Worm (Caenorhabditis elegans) whole organism, L1 larva: ENCODE data around the gene Y57E12B.1.

ENCODE experiments used
- F16B12.6 ChIP-seq: fragments of 150-350 bp; optimal IDR thresholded peaks from 2 replicates; lab custom pipeline; 2014; ENCODE audit warnings: missing biosample characterization, missing genetic modification characterization
- aly-2 ChIP-seq: fragments of 150-350 bp; optimal IDR thresholded peaks from 2 replicates; lab custom pipeline; 2014; ENCODE audit warnings: missing biosample characterization, missing genetic modification characterization
- ceh-88 ChIP-seq: fragments of 200-800 bp; sonication (Bioruptor generic); IDR thresholded peaks from 2 replicates; pipeline ENCODE4 v1.3.6; 2022; ENCODE audit warnings: missing genetic modification characterization, missing compliant biosample characterization
- ces-1 ChIP-seq: fragments of 150-350 bp; optimal IDR thresholded peaks from 2 replicates; lab custom pipeline; 2014; ENCODE audit warnings: missing biosample characterization, missing genetic modification reagents, missing genetic modification characterization
- efl-1 ChIP-seq, 4 experiments: fragments of 150-350 bp; optimal IDR thresholded peaks in 3 of 4; peaks in 1 of 4; 1 replicate in 1 of 4; 2 replicates in 3 of 4; lab custom pipeline; 2014; ENCODE audit warnings: missing biosample characterization in 2 of 4, missing genetic modification characterization in 2 of 4, missing genetic modification reagents in 2 of 4
- efl-3 ChIP-seq: fragments of 200-800 bp; sonication (Bioruptor generic); optimal IDR thresholded peaks from 2 replicates; lab custom pipeline; 2018; ENCODE audit warnings: mild to moderate bottlenecking, missing genetic modification characterization, missing compliant biosample characterization
- elt-2 ChIP-seq: sonication (generic microtip); optimal IDR thresholded peaks from 2 replicates; lab custom pipeline; 2016; ENCODE audit warnings: missing genetic modification characterization, mild to moderate bottlenecking, inconsistent platforms, missing compliant biosample characterization, missing genetic modification reagents
- elt-3 ChIP-seq, 6 experiments: fragments of 150-350 bp in 1 of 6; sonication (generic microtip); optimal IDR thresholded peaks; 2 replicates each; lab custom pipeline; 2017 to 2018; ENCODE audit warnings: missing biosample characterization in 6 of 6, missing genetic modification characterization in 6 of 6, inconsistent platforms in 1 of 6
- fkh-10 ChIP-seq: sonication (generic microtip); optimal IDR thresholded peaks from 2 replicates; lab custom pipeline; 2017; ENCODE audit warnings: missing biosample characterization, missing genetic modification reagents, missing genetic modification characterization
- fkh-4 ChIP-seq: sonication (generic microtip); optimal IDR thresholded peaks from 2 replicates; lab custom pipeline; 2016; ENCODE audit warnings: missing compliant biosample characterization, missing genetic modification characterization, borderline replicate concordance
- grh-1 ChIP-seq: fragments of 200-800 bp; sonication (Bioruptor generic); IDR thresholded peaks from 2 replicates; pipeline ENCODE4 v1.3.6; 2022; ENCODE audit warnings: missing genetic modification reagents, missing genetic modification characterization, missing compliant biosample characterization
- hlh-17 ChIP-seq: fragments of 200-800 bp; sonication (Bioruptor generic); optimal IDR thresholded peaks from 2 replicates; lab custom pipeline; 2018; ENCODE audit warnings: missing genetic modification characterization, mild to moderate bottlenecking, missing compliant biosample characterization, moderate library complexity, borderline replicate concordance
- hlh-4 ChIP-seq: sonication (generic microtip); optimal IDR thresholded peaks from 2 replicates; lab custom pipeline; 2016; ENCODE audit warnings: mild to moderate bottlenecking, missing genetic modification characterization, missing compliant biosample characterization
- lin-13 ChIP-seq: fragments of 150-350 bp; optimal IDR thresholded peaks from 2 replicates; lab custom pipeline; 2014; ENCODE audit warnings: missing biosample characterization, missing genetic modification reagents, missing genetic modification characterization
- lin-35 ChIP-seq, 2 experiments: fragments of 150-350 bp; optimal IDR thresholded peaks; 2 replicates each; lab custom pipeline; 2014; ENCODE audit warnings: missing biosample characterization in 2 of 2, missing genetic modification characterization in 2 of 2, missing genetic modification reagents in 2 of 2
- lin-39 ChIP-seq: fragments of 150-350 bp; optimal IDR thresholded peaks from 2 replicates; lab custom pipeline; 2014; ENCODE audit warnings: missing biosample characterization, missing genetic modification reagents, missing genetic modification characterization
- lsy-2 ChIP-seq, 2 experiments: fragments of 150-350 bp; optimal IDR thresholded peaks; 2 replicates each; lab custom pipeline; 2014; ENCODE audit warnings: missing biosample characterization in 2 of 2, missing genetic modification characterization in 2 of 2
- mab-9 ChIP-seq: fragments of 200-800 bp; sonication (Bioruptor generic); IDR thresholded peaks from 2 replicates; pipeline ENCODE4 v1.3.6; 2022; ENCODE audit warnings: missing genetic modification reagents, missing genetic modification characterization, missing compliant biosample characterization
- mef-2 ChIP-seq: fragments of 150-350 bp; optimal IDR thresholded peaks from 2 replicates; lab custom pipeline; 2014; ENCODE audit warnings: missing biosample characterization, missing genetic modification characterization
- mep-1 ChIP-seq: fragments of 150-350 bp; optimal IDR thresholded peaks from 2 replicates; lab custom pipeline; 2014; ENCODE audit warnings: missing biosample characterization, missing genetic modification characterization
- nhr-20 ChIP-seq: sonication (generic microtip); optimal IDR thresholded peaks from 2 replicates; lab custom pipeline; 2016; ENCODE audit warnings: mild to moderate bottlenecking, missing genetic modification characterization, missing compliant biosample characterization
- nhr-28 ChIP-seq: fragments of 150-350 bp; optimal IDR thresholded peaks from 2 replicates; lab custom pipeline; 2014; ENCODE audit warnings: missing biosample characterization, missing genetic modification characterization
- nhr-47 ChIP-seq: sonication (generic microtip); optimal IDR thresholded peaks from 2 replicates; lab custom pipeline; 2016; ENCODE audit warnings: mild to moderate bottlenecking, missing genetic modification characterization, moderate library complexity, missing compliant biosample characterization
- nhr-71 ChIP-seq: sonication (generic microtip); optimal IDR thresholded peaks from 2 replicates; lab custom pipeline; 2016; ENCODE audit warnings: mild to moderate bottlenecking, missing genetic modification characterization, moderate library complexity, missing compliant biosample characterization
- nhr-77 ChIP-seq: fragments of 150-350 bp; optimal IDR thresholded peaks from 2 replicates; lab custom pipeline; 2014; ENCODE audit warnings: missing biosample characterization, missing genetic modification characterization
- nhr-85 ChIP-seq: sonication (generic microtip); peaks from one replicate; lab custom pipeline; 2016; ENCODE audit warnings: missing genetic modification characterization, inconsistent platforms, missing compliant biosample characterization
- nhr-90 ChIP-seq: sonication (generic microtip); optimal IDR thresholded peaks from 2 replicates; lab custom pipeline; 2016; ENCODE audit warnings: mild to moderate bottlenecking, missing genetic modification characterization, missing compliant biosample characterization; ENCODE audit not compliant: poor library complexity
- pag-3 ChIP-seq: sonication (generic microtip); optimal IDR thresholded peaks from 2 replicates; lab custom pipeline; 2017; ENCODE audit warnings: missing genetic modification characterization, mild to moderate bottlenecking, missing compliant biosample characterization, antibody characterized with exemption, borderline replicate concordance; ENCODE audit not compliant: insufficient read depth
- pax-3 ChIP-seq: fragments of 200-800 bp; sonication (Bioruptor generic); optimal IDR thresholded peaks from 2 replicates; lab custom pipeline; 2018; ENCODE audit warnings: mild to moderate bottlenecking, missing genetic modification characterization, moderate library complexity, missing compliant biosample characterization
- rnt-1 ChIP-seq: sonication (generic microtip); optimal IDR thresholded peaks from 2 replicates; lab custom pipeline; 2016; ENCODE audit warnings: mild to moderate bottlenecking, missing genetic modification characterization, moderate library complexity, missing compliant biosample characterization
- sox-4 ChIP-seq: sonication (generic microtip); optimal IDR thresholded peaks from 2 replicates; lab custom pipeline; 2016; ENCODE audit warnings: missing genetic modification characterization, missing compliant biosample characterization
- sptf-1 ChIP-seq: fragments of 150-350 bp; optimal IDR thresholded peaks from 2 replicates; lab custom pipeline; 2014; ENCODE audit warnings: missing biosample characterization, missing genetic modification characterization
- sup-37 ChIP-seq: fragments of 200-800 bp; sonication (Bioruptor generic); optimal IDR thresholded peaks from 2 replicates; lab custom pipeline; 2018; ENCODE audit warnings: mild to moderate bottlenecking, missing genetic modification characterization, missing compliant biosample characterization
- swsn-7 ChIP-seq: sonication (generic microtip); optimal IDR thresholded peaks from 2 replicates; lab custom pipeline; 2016; ENCODE audit warnings: missing genetic modification characterization, missing compliant biosample characterization
- tbx-2 ChIP-seq: sonication (generic microtip); optimal IDR thresholded peaks from 2 replicates; lab custom pipeline; 2016; ENCODE audit warnings: missing genetic modification characterization, missing compliant biosample characterization
- unc-130 ChIP-seq: fragments of 150-350 bp; optimal IDR thresholded peaks from 2 replicates; lab custom pipeline; 2017; ENCODE audit warnings: missing biosample characterization, missing genetic modification characterization, inconsistent platforms
- zip-4 ChIP-seq: fragments of 200-800 bp; sonication (Bioruptor generic); optimal IDR thresholded peaks from 2 replicates; lab custom pipeline; 2018; ENCODE audit warnings: mild to moderate bottlenecking, missing genetic modification characterization, moderate library complexity, missing compliant biosample characterization
- ztf-4 ChIP-seq: fragments of 150-350 bp; optimal IDR thresholded peaks from 2 replicates; lab custom pipeline; 2014; ENCODE audit warnings: missing biosample characterization, missing genetic modification characterization

The Y57E12B.1 gene

DNA sequence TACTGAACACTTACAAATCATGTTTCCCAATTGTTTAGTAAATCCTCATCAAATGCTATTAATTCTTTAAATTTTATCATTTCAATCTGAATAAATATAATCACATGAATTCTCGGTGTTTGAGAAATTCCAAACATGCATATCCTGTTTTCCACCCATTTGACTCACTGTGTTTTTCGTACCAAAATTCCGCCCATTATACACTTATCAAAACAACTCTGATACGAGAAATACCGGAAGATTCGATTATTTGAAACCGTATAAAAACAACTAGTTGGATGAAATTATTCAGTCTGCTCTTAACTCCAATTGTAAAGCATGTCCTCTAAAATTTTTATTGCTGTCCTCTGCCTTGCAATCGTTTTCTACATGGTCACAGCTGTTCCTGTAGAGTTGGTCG is at the start of gene Y57E12B.1:
Y57E12B.1 (plus strand) TSS at position 301 of the 400 bp plus-strand sequence.
- no peak for TF ChIP-seq efl-1 (optimal IDR thresholded peaks at IDR 0.05; lab: Kevin White, UChicago)
- no peak for TF ChIP-seq efl-1 (GFP tag; optimal IDR thresholded peaks at IDR 0.05 in 1 of 2; lab: Kevin White, UChicago)
- no peak for TF ChIP-seq lsy-2 (tag; optimal IDR thresholded peaks at IDR 0.05; lab: Kevin White, UChicago)
- no peak for TF ChIP-seq nhr-28 (tag; lab: Kevin White, UChicago)
- TF ChIP-seq elt-3 (tag; optimal IDR thresholded peaks at IDR 0.05; lab: Kevin White, UChicago): no peak
- no peak for TF ChIP-seq ceh-88 (GFP tag; lab: Robert Waterston, UW)
- TF ChIP-seq sup-37: no peak
- no peak for TF ChIP-seq hlh-4
- TF ChIP-seq fkh-4: no peak
- no peak for TF ChIP-seq F16B12.6

DNA sequence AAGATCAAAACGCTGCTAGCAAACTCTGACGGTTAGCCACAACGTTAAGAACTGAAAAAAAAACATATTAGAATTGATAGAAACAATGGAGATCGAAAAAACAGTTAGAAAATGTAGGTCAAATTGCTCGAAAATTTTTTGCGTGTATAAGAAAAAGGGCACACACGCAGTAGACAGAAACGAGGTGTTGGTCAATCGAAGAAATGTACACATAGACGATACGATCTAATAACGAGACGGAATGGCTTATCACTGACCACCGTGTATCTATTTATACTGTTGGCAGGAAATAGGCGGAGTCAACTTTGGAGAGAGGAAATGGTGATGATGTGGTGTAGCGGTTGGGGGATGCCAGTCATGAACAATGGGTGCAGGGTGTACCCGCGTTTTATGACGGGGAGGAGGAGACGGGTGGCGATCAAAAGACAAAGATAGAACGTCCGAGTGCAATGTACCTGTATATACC is 48.1 kb upstream of the Y57E12B.1 start, which contains the start of gene odc-1:
odc-1 (minus strand) TSS at position 51 of the 466 bp plus-strand sequence.
- TF ChIP-seq lin-35 (GFP tag; optimal IDR thresholded peaks at IDR 0.05; lab: Kevin White, UChicago) (peak in 1 of 2 experiments; percentile 17), mep-1 (no peak)

DNA sequence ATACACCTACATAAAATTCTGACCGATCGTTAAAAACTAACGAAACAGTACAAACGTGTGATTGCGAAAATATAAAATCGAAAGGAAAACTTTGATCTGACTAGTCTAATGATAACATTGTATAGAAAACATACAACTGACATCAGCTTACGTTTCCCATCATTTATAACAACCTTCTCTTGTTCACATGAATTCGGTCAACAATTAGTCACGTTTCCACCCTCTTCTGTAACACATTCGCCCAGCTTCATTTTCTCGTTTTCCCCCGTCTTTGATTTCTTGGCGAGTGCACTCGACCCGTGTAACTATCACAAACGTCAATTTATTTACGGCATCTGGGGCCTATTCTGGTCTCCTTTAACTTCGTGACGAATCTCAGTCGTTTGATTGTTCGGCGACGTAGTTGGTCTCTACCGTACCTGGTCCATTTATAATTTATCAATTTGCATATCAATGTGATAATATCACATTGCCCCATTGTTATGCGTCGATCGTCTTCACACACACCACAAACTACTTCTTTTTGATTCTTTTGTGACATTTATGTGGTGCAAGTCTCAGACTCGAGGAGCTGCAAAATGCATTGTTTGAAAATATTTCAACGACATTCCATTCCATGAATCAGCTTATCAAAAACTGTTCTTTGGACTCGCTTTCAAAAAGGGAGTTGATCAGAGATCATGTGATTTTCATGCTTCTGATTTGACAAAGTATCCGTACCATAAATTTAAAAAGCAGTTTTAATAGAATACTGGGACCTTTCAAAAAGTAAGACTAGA is 47.3 kb upstream of the Y57E12B.1 start:
- no peak for TF ChIP-seq lin-13
- TF ChIP-seq swsn-7 (tag; lab: Kevin White, UChicago): no peak
- no peak for TF ChIP-seq nhr-77 (tag; lab: Kevin White, UChicago)
- no peak for TF ChIP-seq zip-4 (GFP tag; lab: Kevin White, UChicago)
- no peak for TF ChIP-seq lin-39 (tag; lab: Kevin White, UChicago)
- TF ChIP-seq ztf-4 (tag; lab: Kevin White, UChicago): peak; percentile 7
- TF ChIP-seq mab-9 (GFP tag; lab: Robert Waterston, UW): no peak
- TF ChIP-seq nhr-20 (tag; lab: Kevin White, UChicago): no peak
- TF ChIP-seq rnt-1: peak; percentile 16
- TF ChIP-seq nhr-85 (tag; lab: Kevin White, UChicago): no peak

DNA sequence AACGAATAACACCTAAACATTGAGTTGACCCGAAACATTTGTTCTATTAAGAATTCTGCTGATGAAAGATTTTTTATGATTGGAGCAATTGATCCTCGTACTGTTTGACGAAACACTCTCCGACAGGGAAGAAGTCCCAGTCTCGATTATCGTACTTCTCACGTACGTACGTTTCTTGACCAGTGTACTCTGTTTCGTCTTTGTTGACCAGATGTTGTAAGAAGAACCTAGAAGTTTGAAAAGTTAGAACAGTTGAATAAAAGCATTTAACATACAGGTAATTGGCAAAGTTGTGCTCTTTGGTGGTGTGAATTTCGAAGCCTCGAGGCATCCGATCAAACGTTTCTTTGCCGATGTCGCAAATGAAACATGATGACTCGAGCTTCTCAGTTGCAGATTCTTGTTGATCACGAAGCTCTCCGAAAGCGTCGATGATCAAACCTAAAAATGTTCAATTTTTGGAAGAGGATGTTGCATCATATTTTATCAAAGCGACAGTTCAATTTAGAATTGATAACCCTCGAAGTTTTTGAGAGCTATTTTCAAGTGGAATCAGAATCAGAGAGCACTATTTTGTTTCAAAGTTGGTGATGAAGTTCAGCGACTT is 46.3 kb upstream of the Y57E12B.1 start:
- TF ChIP-seq sox-4 (tag; lab: Kevin White, UChicago) (no peak), rnt-1 (no peak), unc-130 (tag; lab: Kevin White, UChicago) (no peak), nhr-47 (no peak), fkh-10 (GFP tag; lab: Kevin White, UChicago) (no peak), efl-3 (GFP tag; lab: Kevin White, UChicago) (no peak), aly-2 (no peak), ces-1 (GFP tag; lab: Kevin White, UChicago) (no peak), nhr-28 (tag; lab: Kevin White, UChicago) (no peak), pag-3 (tag; lab: Kevin White, UChicago) (no peak), nhr-71 (tag; lab: Kevin White, UChicago) (no peak), hlh-17 (no peak), elt-2 (tag; lab: Kevin White, UChicago) (no peak)

DNA sequence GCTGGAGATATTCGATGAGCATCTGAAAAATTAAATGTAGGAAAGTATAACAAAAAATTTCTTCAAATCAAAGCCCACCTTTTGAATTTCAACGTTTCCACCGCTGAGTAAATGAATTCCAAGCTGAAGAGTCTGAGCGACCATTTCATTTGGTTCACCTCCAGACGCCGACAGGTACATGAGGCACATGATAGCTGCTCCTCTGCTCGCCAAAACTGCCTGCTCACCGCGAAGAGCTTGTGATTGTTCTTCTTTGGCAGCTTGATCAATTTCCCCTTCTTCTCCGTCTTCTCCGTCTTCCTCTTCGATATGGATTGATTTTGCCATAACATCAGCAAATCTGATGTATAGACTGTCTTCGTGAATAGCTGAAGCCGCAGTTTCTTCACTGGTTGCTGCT is 41.9 kb upstream of the Y57E12B.1 start:
- TF ChIP-seq grh-1 (GFP tag; lab: Robert Waterston, UW): no peak
- TF ChIP-seq tbx-2 (tag; lab: Kevin White, UChicago): no peak
- TF ChIP-seq nhr-90 (tag; lab: Kevin White, UChicago): no peak
- no peak for TF ChIP-seq swsn-7 (tag; lab: Kevin White, UChicago)
- TF ChIP-seq sptf-1 (tag; lab: Kevin White, UChicago): no peak
- no peak for TF ChIP-seq pax-3
- TF ChIP-seq mef-2 (tag; lab: Kevin White, UChicago): no peak
